Worm (Caenorhabditis elegans): Measurements from ENCODE around the gene sao-1.

ce11 chrV:13935423-13935822, 28.3 kb upstream of the sao-1 start:
- TF ChIP-seq unc-62 (GFP tag; optimal IDR thresholded peaks at IDR 0.05) (no peak), ztf-11 (tag; optimal IDR thresholded peaks at IDR 0.05) (no peak), elt-1 (tag; optimal IDR thresholded peaks at IDR 0.05; ENCODE audit: borderline replicate concordance, insufficient read depth) (no peak), snpc-4 (tag; optimal IDR thresholded peaks at IDR 0.05) (no peak), mab-5 (tag; optimal IDR thresholded peaks at IDR 0.05) (no peak)

All from whole organism, mixed stage, embryonic.